Fruit fly (Drosophila melanogaster): ENCODE data around the gene kek5.

kek5 gene

dm6 chrX:19495611-19496583, 142.9 kb downstream of the kek5 start (continued):
- peak; percentile 45 for TF ChIP-seq CG12659 (GFP tag; optimal IDR thresholded peaks at IDR 0.05)
- peak; percentile 70 for TF ChIP-seq CG14441 (GFP tag; IDR thresholded peaks at IDR 0.05)
- peak; percentile 50 for TF ChIP-seq Ssrp (tag; optimal IDR thresholded peaks at IDR 0.05)
- peak; percentile 19 to 40 for TF ChIP-seq chif (GFP tag; optimal IDR thresholded peaks at IDR 0.05)
- TF ChIP-seq btn (GFP tag; optimal IDR thresholded peaks at IDR 0.05), result peak; percentile 3
- TF ChIP-seq CG11723 (GFP tag; optimal IDR thresholded peaks at IDR 0.05), result peak; percentile 33
- peak; percentile 28 for TF ChIP-seq Fer2 (tag; optimal IDR thresholded peaks at IDR 0.05)
- TF ChIP-seq stwl (tag; optimal IDR thresholded peaks at IDR 0.05), result no peak
- no peak for TF ChIP-seq pfk (GFP tag; optimal IDR thresholded peaks at IDR 0.05)
- peak; percentile 63 for TF ChIP-seq zfh2 (GFP tag; optimal IDR thresholded peaks at IDR 0.05)
- TF ChIP-seq CG16863 (GFP tag; optimal IDR thresholded peaks at IDR 0.05), result peak; percentile 26
- TF ChIP-seq Hr39 (optimal IDR thresholded peaks at IDR 0.05), result no peak
- peak; percentile 58 for TF ChIP-seq CG9817 (tag; optimal IDR thresholded peaks at IDR 0.05)
- TF ChIP-seq D (optimal IDR thresholded peaks at IDR 0.05), result no peak
- peak; percentile 31 for TF ChIP-seq D (GFP tag; optimal IDR thresholded peaks at IDR 0.05)
- TF ChIP-seq CG10959 (GFP tag; IDR thresholded peaks at IDR 0.05), result no peak
- no peak for TF ChIP-seq CG14710 (tag; optimal IDR thresholded peaks at IDR 0.05)
- peak; percentile 55 to 76 for TF ChIP-seq Hr51 (GFP tag; optimal IDR thresholded peaks at IDR 0.05)
- TF ChIP-seq Mad (GFP tag; optimal IDR thresholded peaks at IDR 0.05), result no peak
- no peak for TF ChIP-seq Scr (GFP tag; IDR thresholded peaks at IDR 0.05; ENCODE audit: partially characterized antibody)
- TF ChIP-seq klu (GFP tag; IDR thresholded peaks at IDR 0.05), result peak; percentile 49
- TF ChIP-seq ken (GFP tag; IDR thresholded peaks at IDR 0.05), result peak; percentile 49; the same call in 1 of the 3 replicates
- no peak for TF ChIP-seq pzg (GFP tag; optimal IDR thresholded peaks at IDR 0.05)
- TF ChIP-seq tna (GFP tag; IDR thresholded peaks at IDR 0.05; ENCODE audit: partially characterized antibody), result no peak
- peak; percentile 58 for TF ChIP-seq fd96Cb (tag; optimal IDR thresholded peaks at IDR 0.05)
- TF ChIP-seq Max (GFP tag; optimal IDR thresholded peaks at IDR 0.05), result peak; percentile 16
- TF ChIP-seq salm (tag; optimal IDR thresholded peaks at IDR 0.05), result peak; percentile 8
- TF ChIP-seq PHDP (tag; optimal IDR thresholded peaks at IDR 0.05), result peak; percentile 52
- no peak for TF ChIP-seq kni (GFP tag; optimal IDR thresholded peaks at IDR 0.05)
- TF ChIP-seq CTCF (GFP tag; optimal IDR thresholded peaks at IDR 0.05), result no peak
- TF ChIP-seq tll (GFP tag; optimal IDR thresholded peaks at IDR 0.05), result no peak
- no peak for TF ChIP-seq Poxn (GFP tag; IDR thresholded peaks at IDR 0.05)
- TF ChIP-seq CG17186 (GFP tag; optimal IDR thresholded peaks at IDR 0.05), result no peak
- TF ChIP-seq CG3838 (GFP tag; optimal IDR thresholded peaks at IDR 0.05), result no peak
- TF ChIP-seq CG13775 (GFP tag; optimal IDR thresholded peaks at IDR 0.05), result peak; percentile 43
- peak; percentile 47; the same call in 1 of the 2 replicates for TF ChIP-seq HLH3B (GFP tag; IDR thresholded peaks at IDR 0.05)
- TF ChIP-seq tgo (GFP tag; IDR thresholded peaks at IDR 0.05), result peak; percentile 53; the same call in 2 of the 3 replicates
- TF ChIP-seq gfzf (GFP tag; optimal IDR thresholded peaks at IDR 0.05), result no peak
- no peak for TF ChIP-seq CG33213 (GFP tag; optimal IDR thresholded peaks at IDR 0.05)
- TF ChIP-seq CG4424 (GFP tag; optimal IDR thresholded peaks at IDR 0.05), result peak; percentile 18
- TF ChIP-seq row (GFP tag; IDR thresholded peaks at IDR 0.05), result peak; percentile 72
- peak; percentile 23 for TF ChIP-seq dmrt11E (tag; optimal IDR thresholded peaks at IDR 0.05)
- TF ChIP-seq Dip2 (GFP tag; IDR thresholded peaks at IDR 0.05), result no peak
- peak; percentile 8 for TF ChIP-seq CG4854 (GFP tag; optimal IDR thresholded peaks at IDR 0.05)
- peak; percentile 62 for TF ChIP-seq CG9215 (GFP tag; IDR thresholded peaks at IDR 0.05)
- TF ChIP-seq ato (GFP tag; IDR thresholded peaks at IDR 0.05; ENCODE audit: partially characterized antibody), result no peak
- peak; percentile 62 for TF ChIP-seq Side (GFP tag; optimal IDR thresholded peaks at IDR 0.05)
- peak; percentile 35 for TF ChIP-seq az2 (GFP tag; optimal IDR thresholded peaks at IDR 0.05)

Measured in whole organism, embryonic.